Worm (Caenorhabditis elegans) whole organism, young adult: ENCODE data around the gene sul-3.

ENCODE experiments used
- C06A6.2 ChIP-seq: fragments of 200-800 bp; sonication (Bioruptor generic); conservative IDR thresholded peaks from 2 replicates; pipeline ENCODE4 v1.3.6; 2022; ENCODE audit warnings: missing genetic modification characterization, missing compliant biosample characterization
- F22D6.2 ChIP-seq: sonication (generic microtip); optimal IDR thresholded peaks from 2 replicates; lab custom pipeline; 2016; ENCODE audit warnings: mild to moderate bottlenecking, missing genetic modification characterization, missing compliant biosample characterization
- F39B2.1 ChIP-seq: fragments of 200-800 bp; sonication (Bioruptor generic); IDR thresholded peaks from 2 replicates; pipeline ENCODE4 v1.3.6; 2022; ENCODE audit warnings: missing genetic modification reagents, missing genetic modification characterization, missing compliant biosample characterization
- F52B5.7 ChIP-seq: sonication (generic microtip); optimal IDR thresholded peaks from 2 replicates; lab custom pipeline; 2016; ENCODE audit warnings: mild to moderate bottlenecking, missing genetic modification characterization, missing compliant biosample characterization
- F57C9.4 ChIP-seq: sonication (generic microtip); optimal IDR thresholded peaks from 2 replicates; lab custom pipeline; 2017; ENCODE audit warnings: mild to moderate bottlenecking, missing genetic modification characterization, missing compliant biosample characterization
- K11D2.4 ChIP-seq: fragments of 200-800 bp; sonication (Bioruptor generic); IDR thresholded peaks from 2 replicates; pipeline ENCODE4 v1.3.6; 2022; ENCODE audit warnings: missing genetic modification reagents, missing genetic modification characterization, missing compliant biosample characterization
- K12H6.12 ChIP-seq: fragments of 200-800 bp; sonication (Bioruptor generic); optimal IDR thresholded peaks from 2 replicates; lab custom pipeline; 2018; ENCODE audit warnings: mild to moderate bottlenecking, missing genetic modification characterization, missing compliant biosample characterization
- T26A5.8 ChIP-seq: sonication (generic microtip); optimal IDR thresholded peaks from 2 replicates; lab custom pipeline; 2016; ENCODE audit warnings: missing genetic modification characterization, missing compliant biosample characterization
- Y79H2A.3 ChIP-seq: fragments of 200-800 bp; sonication (Bioruptor generic); conservative IDR thresholded peaks from 2 replicates; pipeline ENCODE4 v1.3.6; 2022; ENCODE audit warnings: missing genetic modification reagents, missing genetic modification characterization, missing compliant biosample characterization
- ZK185.1 ChIP-seq: sonication (generic microtip); optimal IDR thresholded peaks from 2 replicates; lab custom pipeline; 2016; ENCODE audit warnings: mild to moderate bottlenecking, missing genetic modification characterization, missing compliant biosample characterization; ENCODE audit not compliant: poor library complexity, severe bottlenecking
- attf-5 ChIP-seq: fragments of 200-800 bp; sonication (Bioruptor generic); optimal IDR thresholded peaks from 2 replicates; lab custom pipeline; 2018; ENCODE audit warnings: mild to moderate bottlenecking, missing genetic modification characterization, missing compliant biosample characterization
- bed-1 ChIP-seq: fragments of 200-800 bp; sonication (Bioruptor generic); IDR thresholded peaks from 2 replicates; pipeline ENCODE4 v1.3.6; 2022; ENCODE audit warnings: missing genetic modification reagents, missing genetic modification characterization, missing compliant biosample characterization
- bed-2 ChIP-seq: fragments of 200-800 bp; sonication (Bioruptor generic); IDR thresholded peaks from 2 replicates; pipeline ENCODE4 v1.3.6; 2022; ENCODE audit warnings: missing genetic modification reagents, missing genetic modification characterization, missing compliant biosample characterization
- ccch-3 ChIP-seq: fragments of 200-800 bp; sonication (Bioruptor generic); optimal IDR thresholded peaks from 2 replicates; lab custom pipeline; 2018; ENCODE audit warnings: mild to moderate bottlenecking, missing genetic modification characterization, missing compliant biosample characterization
- cebp-1 ChIP-seq, 2 experiments: fragments of 200-800 bp in 1 of 2; sonication (Bioruptor generic) in 1 of 2; sonication (generic microtip) in 1 of 2; IDR thresholded peaks in 1 of 2; optimal IDR thresholded peaks in 1 of 2; 2 replicates each; pipeline versions ENCODE4 v1.3.6 to Lab custom; 2017 to 2022; ENCODE audit warnings: missing compliant biosample characterization in 2 of 2, missing genetic modification characterization in 2 of 2, mild to moderate bottlenecking in 1 of 2, missing genetic modification reagents in 1 of 2, moderate library complexity in 1 of 2
- cebp-2 ChIP-seq: fragments of 200-800 bp; sonication (Bioruptor generic); IDR thresholded peaks from 2 replicates; pipeline ENCODE4 v1.3.6; 2022; ENCODE audit warnings: missing genetic modification characterization, missing compliant biosample characterization
- ceh-27 ChIP-seq: fragments of 200-800 bp; sonication (Bioruptor generic); optimal IDR thresholded peaks from 2 replicates; lab custom pipeline; 2018; ENCODE audit warnings: mild to moderate bottlenecking, missing genetic modification characterization, moderate library complexity, missing compliant biosample characterization
- ceh-58 ChIP-seq: fragments of 200-800 bp; sonication (Bioruptor generic); IDR thresholded peaks from 2 replicates; pipeline ENCODE4 v1.3.6; 2022; ENCODE audit warnings: missing genetic modification characterization, missing compliant biosample characterization
- dpff-1 ChIP-seq: sonication (generic microtip); optimal IDR thresholded peaks from 2 replicates; lab custom pipeline; 2017; ENCODE audit warnings: mild to moderate bottlenecking, missing genetic modification characterization, missing compliant biosample characterization
- egl-18 ChIP-seq: fragments of 200-800 bp; sonication (Bioruptor generic); IDR thresholded peaks from 2 replicates; pipeline ENCODE4 v1.3.6; 2022; ENCODE audit warnings: missing genetic modification reagents, missing genetic modification characterization, missing compliant biosample characterization
- egl-44 ChIP-seq: fragments of 200-800 bp; sonication (Bioruptor generic); IDR thresholded peaks from 2 replicates; pipeline ENCODE4 v1.3.6; 2022; ENCODE audit warnings: missing genetic modification reagents, missing genetic modification characterization, missing compliant biosample characterization
- egrh-3 ChIP-seq: fragments of 200-800 bp; sonication (Bioruptor generic); IDR thresholded peaks from 2 replicates; pipeline ENCODE4 v1.3.6; 2022; ENCODE audit warnings: missing genetic modification reagents, missing genetic modification characterization, missing compliant biosample characterization
- hmg-1.2 ChIP-seq: fragments of 200-800 bp; sonication (Bioruptor generic); IDR thresholded peaks from 2 replicates; pipeline ENCODE4 v1.3.6; 2022; ENCODE audit warnings: missing genetic modification reagents, missing genetic modification characterization, missing compliant biosample characterization
- hmg-20 ChIP-seq: fragments of 200-800 bp; sonication (Bioruptor generic); IDR thresholded peaks from 2 replicates; pipeline ENCODE4 v1.3.6; 2022; ENCODE audit warnings: missing genetic modification reagents, missing genetic modification characterization, missing compliant biosample characterization
- lag-1 ChIP-seq: fragments of 200-800 bp; sonication (Bioruptor generic); IDR thresholded peaks from 2 replicates; pipeline ENCODE4 v1.3.6; 2022; ENCODE audit warnings: missing genetic modification reagents, missing genetic modification characterization, missing compliant biosample characterization
- mcd-1 ChIP-seq: fragments of 200-800 bp; sonication (Bioruptor generic); IDR thresholded peaks from 2 replicates; pipeline ENCODE4 v1.3.6; 2022; ENCODE audit warnings: missing genetic modification reagents, missing genetic modification characterization, missing compliant biosample characterization
- nhr-179 ChIP-seq: sonication (generic microtip); optimal IDR thresholded peaks from 2 replicates; lab custom pipeline; 2016; ENCODE audit warnings: mild to moderate bottlenecking, missing genetic modification characterization, missing compliant biosample characterization
- nhr-27 ChIP-seq: fragments of 200-800 bp; sonication (Bioruptor generic); optimal IDR thresholded peaks from 2 replicates; lab custom pipeline; 2018; ENCODE audit warnings: mild to moderate bottlenecking, missing genetic modification characterization, moderate library complexity, missing compliant biosample characterization
- nhr-80 ChIP-seq: sonication (generic microtip); optimal IDR thresholded peaks from 2 replicates; lab custom pipeline; 2016; ENCODE audit warnings: missing genetic modification characterization, missing compliant biosample characterization
- rec-8 ChIP-seq, 2 experiments: sonication (generic microtip); optimal IDR thresholded peaks; 2 replicates each; lab custom pipeline; 2016; ENCODE audit warnings: mild to moderate bottlenecking in 2 of 2, missing genetic modification characterization in 2 of 2, missing genetic modification reagents in 2 of 2, missing genotype in 2 of 2, missing biosample characterization in 1 of 2, missing compliant biosample characterization in 1 of 2, moderate library complexity in 1 of 2
- sea-2 ChIP-seq: fragments of 200-800 bp; sonication (Bioruptor generic); IDR thresholded peaks from 2 replicates; pipeline ENCODE4 v1.3.6; 2022; ENCODE audit warnings: missing genetic modification characterization, missing compliant biosample characterization
- snpc-3.4 ChIP-seq: sonication (generic microtip); optimal IDR thresholded peaks from 2 replicates; lab custom pipeline; 2017; ENCODE audit warnings: missing genetic modification characterization, mild to moderate bottlenecking, missing compliant biosample characterization, antibody characterized with exemption, moderate library complexity, missing genotype, missing genetic modification reagents
- unc-62 ChIP-seq: fragments of 150-350 bp; optimal IDR thresholded peaks from 2 replicates; lab custom pipeline; 2014; ENCODE audit warnings: missing biosample characterization, missing genetic modification reagents, missing genetic modification characterization
- zfh-2 ChIP-seq: fragments of 200-800 bp; sonication (Bioruptor generic); conservative IDR thresholded peaks from 2 replicates; pipeline ENCODE4 v1.3.6; 2022; ENCODE audit warnings: missing genetic modification reagents, missing genetic modification characterization, missing compliant biosample characterization
- ztf-18 ChIP-seq: sonication (generic microtip); optimal IDR thresholded peaks from 2 replicates; lab custom pipeline; 2016; ENCODE audit warnings: missing genotype, mild to moderate bottlenecking, missing genetic modification characterization, missing compliant biosample characterization
- ztf-6 ChIP-seq: fragments of 200-800 bp; sonication (Bioruptor generic); IDR thresholded peaks from 2 replicates; pipeline ENCODE4 v1.3.6; 2022; ENCODE audit warnings: missing genetic modification reagents, missing genetic modification characterization, missing compliant biosample characterization

Gene sul-3

ce11 chrX:7839989-7840388, 6.0 kb upstream of the sul-3 start:
- TF ChIP-seq egrh-3 (GFP tag; lab: Robert Waterston, UW) = no peak
- no peak for TF ChIP-seq mcd-1 (GFP tag; lab: Robert Waterston, UW)
- TF ChIP-seq bed-1 (GFP tag; lab: Robert Waterston, UW) = no peak
- TF ChIP-seq cebp-1 (GFP tag; IDR thresholded peaks at IDR 0.05; lab: Robert Waterston, UW) = no peak
- TF ChIP-seq cebp-1 (tag; optimal IDR thresholded peaks at IDR 0.05; lab: Kevin White, UChicago) = no peak
- TF ChIP-seq F52B5.7 = no peak
- TF ChIP-seq bed-2 (GFP tag; lab: Robert Waterston, UW) = no peak
- TF ChIP-seq ceh-58 (GFP tag; lab: Robert Waterston, UW) = no peak
- TF ChIP-seq lag-1 = no peak
- no peak for TF ChIP-seq K11D2.4 (GFP tag; lab: Robert Waterston, UW)
- TF ChIP-seq T26A5.8 = no peak
- TF ChIP-seq nhr-27 (tag; lab: Kevin White, UChicago) = no peak
- no peak for TF ChIP-seq ztf-6 (GFP tag; lab: Robert Waterston, UW)

DNA sequence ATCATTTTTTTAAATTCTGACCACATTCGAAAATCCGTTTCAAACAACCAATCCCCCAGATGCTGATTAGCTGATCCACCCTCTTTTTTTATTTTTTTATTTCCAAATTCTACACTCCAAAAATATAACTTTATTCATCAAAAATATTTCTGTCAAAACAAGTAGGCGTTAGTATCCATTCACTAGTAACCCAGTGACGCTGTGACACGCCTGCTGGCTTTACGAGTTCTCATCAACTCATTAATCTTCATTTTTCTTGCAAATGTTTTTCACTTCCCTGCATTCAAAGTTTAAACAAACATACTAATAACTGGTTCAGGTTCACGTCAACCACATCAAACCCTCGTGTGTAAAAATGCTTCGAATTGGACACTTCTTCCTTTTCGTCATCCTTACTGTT, 4.6 kb upstream of the sul-3 start, which contains the start of gene nlp-101:
Gene nlp-101, plus strand, starts transcription at position 301 of the 400 bp plus-strand sequence.
- TF ChIP-seq nhr-179 (no peak), ceh-27 (GFP tag; lab: Kevin White, UChicago) (no peak), egl-18 (no peak), ztf-18 (tag; lab: Kevin White, UChicago) (no peak), F39B2.1 (GFP tag; lab: Robert Waterston, UW) (no peak), ccch-3 (GFP tag; lab: Kevin White, UChicago) (no peak), bed-2 (GFP tag; lab: Robert Waterston, UW) (no peak), rec-8 (tag; optimal IDR thresholded peaks at IDR 0.05; lab: Kevin White, UChicago) (no peak), zfh-2 (GFP tag; lab: Robert Waterston, UW) (no peak), egl-44 (GFP tag; lab: Robert Waterston, UW) (no peak), K11D2.4 (GFP tag; lab: Robert Waterston, UW) (no peak), snpc-3.4 (tag; lab: Kevin White, UChicago) (no peak), K12H6.12 (tag; lab: Kevin White, UChicago) (no peak), F57C9.4 (tag; lab: Kevin White, UChicago) (no peak), dpff-1 (tag; lab: Kevin White, UChicago) (no peak), sea-2 (GFP tag; lab: Robert Waterston, UW) (no peak), nhr-80 (tag; lab: Kevin White, UChicago) (no peak), cebp-2 (GFP tag; lab: Robert Waterston, UW) (no peak)

DNA sequence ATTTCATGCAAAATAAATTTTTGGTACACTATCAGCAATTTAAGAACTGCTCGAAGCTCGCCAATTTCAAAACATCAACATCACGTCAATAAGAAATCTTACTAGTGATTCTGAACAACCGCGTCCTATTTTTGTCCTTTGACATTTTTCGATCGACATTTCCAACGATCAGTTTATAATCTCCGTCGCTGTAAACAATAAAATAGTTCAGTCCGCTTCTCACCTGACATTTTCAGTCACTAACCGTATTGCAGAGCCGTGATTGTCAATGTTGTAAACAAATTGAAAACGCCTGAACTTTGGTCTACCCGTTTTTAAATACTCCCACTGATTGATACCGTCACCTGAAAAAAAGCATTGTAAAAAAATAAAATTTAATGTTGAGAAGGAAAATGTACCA, 6.0 kb downstream of the sul-3 start:
- TF ChIP-seq hmg-20 (GFP tag; lab: Robert Waterston, UW) = no peak
- TF ChIP-seq nhr-80 (tag; lab: Kevin White, UChicago) = peak; percentile 51
- TF ChIP-seq, all 124 proteins: peak for 1

ce11 chrX:7826590-7827260, 7.3 kb downstream of the sul-3 start:
- TF ChIP-seq unc-62 (peak; percentile 26), F22D6.2 (tag; lab: Kevin White, UChicago) (no peak)

DNA sequence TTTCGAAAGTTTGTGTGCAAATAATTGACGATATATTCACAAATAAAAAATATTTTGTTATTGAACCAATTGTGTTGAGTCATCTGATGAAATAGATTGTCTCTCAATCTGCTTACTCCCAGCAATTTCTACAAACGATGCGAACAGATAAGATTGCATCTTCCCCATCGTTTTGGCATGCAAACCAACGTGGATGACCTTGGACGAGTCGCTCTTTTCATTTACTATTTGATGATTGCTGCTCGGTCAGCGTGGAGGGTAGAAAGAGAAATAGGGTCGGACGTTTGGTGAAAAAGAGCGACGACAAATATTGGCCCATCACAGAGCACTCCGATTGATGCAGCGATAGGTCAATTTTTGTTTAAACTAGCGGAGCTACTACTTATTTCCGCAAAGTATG, 8.3 kb downstream of the sul-3 start:
- peak; percentile 7 for TF ChIP-seq ZK185.1 (tag; lab: Kevin White, UChicago)
- TF ChIP-seq nhr-179 = no peak
- peak; percentile 20 for TF ChIP-seq attf-5 (GFP tag; lab: Kevin White, UChicago)
- TF ChIP-seq K11D2.4 (GFP tag; lab: Robert Waterston, UW) = no peak
- peak; percentile 42 for TF ChIP-seq nhr-80 (tag; lab: Kevin White, UChicago)
- TF ChIP-seq Y79H2A.3 = no peak
- TF ChIP-seq hmg-1.2 (GFP tag; lab: Robert Waterston, UW) = peak; percentile 5; the same call in 1 of the 2 replicates
- 0 out of 2 replicates have a peak, but pooled peaks have one; percentile 20 for TF ChIP-seq C06A6.2 (GFP tag; lab: Robert Waterston, UW)
